Worm (Caenorhabditis elegans): ENCODE data around the gene hmg-1.2.

DNA sequence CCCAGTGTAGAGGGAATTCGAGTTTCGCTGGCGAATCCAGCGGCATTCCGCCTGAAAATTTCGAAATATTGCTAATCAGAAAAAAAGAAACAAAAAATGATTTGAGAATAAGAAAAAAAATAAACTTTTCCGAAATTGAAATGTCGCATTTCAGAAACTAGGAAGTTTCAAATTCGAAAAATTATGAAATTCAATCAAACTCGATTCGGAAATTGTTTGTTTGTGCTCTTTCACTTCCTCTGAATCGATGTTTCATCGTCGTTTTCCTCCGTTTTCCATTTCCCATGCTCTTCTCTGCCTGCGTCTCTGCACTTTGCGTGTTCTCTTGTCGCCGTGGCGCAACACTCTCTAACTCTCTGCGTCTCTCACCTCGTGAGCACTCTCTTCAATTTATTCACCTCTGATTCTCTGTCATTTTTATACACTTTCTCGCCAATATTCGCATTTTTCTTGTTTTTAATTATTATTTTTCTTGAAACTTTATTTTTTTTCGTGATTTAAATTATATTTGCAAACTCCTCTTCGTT lies 1.8 kb upstream of the hmg-1.2 start, which contains the start of gene C18F10.7:
- TF ChIP-seq ama-1 (optimal IDR thresholded peaks at IDR 0.05) = no peak
- TF ChIP-seq mab-5 (tag; optimal IDR thresholded peaks at IDR 0.05) = peak; percentile 61
- TF ChIP-seq R02D3.7 (tag; optimal IDR thresholded peaks at IDR 0.05) = peak; percentile 2
- no peak for TF ChIP-seq alr-1 (tag; optimal IDR thresholded peaks at IDR 0.05)
- no peak for TF ChIP-seq blmp-1 (tag; optimal IDR thresholded peaks at IDR 0.05; ENCODE audit: insufficient read depth)
- TF ChIP-seq egl-27 (tag; optimal IDR thresholded peaks at IDR 0.05) = peak; percentile 55
- peak; percentile 70 for TF ChIP-seq F13H6.1 (tag; optimal IDR thresholded peaks at IDR 0.05)
- no peak for TF ChIP-seq ceh-82 (tag; optimal IDR thresholded peaks at IDR 0.05)
- peak; percentile 74 for TF ChIP-seq unc-55 (GFP tag; optimal IDR thresholded peaks at IDR 0.05)
- TF ChIP-seq lin-13 (GFP tag; optimal IDR thresholded peaks at IDR 0.05) = peak; percentile 49
- TF ChIP-seq aly-2 (tag; optimal IDR thresholded peaks at IDR 0.05) = no peak
- TF ChIP-seq skn-1 (tag; optimal IDR thresholded peaks at IDR 0.05) = no peak

Data from whole organism, L2 larva.